Fruit fly (Drosophila melanogaster) whole organism, embryonic: ENCODE measurements around the gene Sec15.

Experiments used
- Atf3 ChIP-seq: fragments of 200-800 bp; sonication (Bioruptor generic); optimal IDR thresholded peaks from 3 replicates; lab custom pipeline; 2016; ENCODE audit warnings: missing biosample characterization, missing genetic modification characterization
- CG10274 ChIP-seq: fragments of 200-800 bp; sonication (Bioruptor generic); optimal IDR thresholded peaks from 3 replicates; lab custom pipeline; 2017; ENCODE audit warnings: missing biosample characterization, mild to moderate bottlenecking, missing genetic modification characterization
- CG10366 ChIP-seq: fragments of 200-800 bp; sonication (Bioruptor generic); IDR thresholded peaks from 2 replicates; pipeline ENCODE4 v1.3.6; 2022; ENCODE audit warnings: missing biosample characterization, missing genetic modification characterization
- CG11504 ChIP-seq: fragments of 200-800 bp; sonication (Bioruptor generic); optimal IDR thresholded peaks from 3 replicates; lab custom pipeline; 2019; ENCODE audit warnings: missing biosample characterization, mild to moderate bottlenecking, missing genetic modification characterization, moderate library complexity
- CG11696 ChIP-seq: fragments of 200-800 bp; sonication (Bioruptor generic); IDR thresholded peaks from 2 replicates; pipeline ENCODE4 v1.3.6; 2022; ENCODE audit warnings: missing biosample characterization, missing genetic modification characterization
- CG14050 ChIP-seq: fragments of 200-800 bp; sonication (Bioruptor generic); IDR thresholded peaks from 3 replicates; pipeline ENCODE4 v1.3.6; 2022; ENCODE audit warnings: missing biosample characterization, missing genetic modification characterization
- CG31365 ChIP-seq: fragments of 200-800 bp; sonication (Bioruptor generic); optimal IDR thresholded peaks from 2 replicates; lab custom pipeline; 2018; ENCODE audit warnings: missing biosample characterization, mild to moderate bottlenecking, missing genetic modification characterization
- CG3847 ChIP-seq: fragments of 200-800 bp; sonication (Bioruptor generic); IDR thresholded peaks from 2 replicates; pipeline ENCODE4 v1.3.6; 2022; ENCODE audit warnings: missing biosample characterization, missing genetic modification characterization
- CG42726 ChIP-seq: fragments of 200-800 bp; sonication (Bioruptor generic); IDR thresholded peaks from 2 replicates; pipeline ENCODE4 v1.3.6; 2022; ENCODE audit warnings: missing biosample characterization, missing genetic modification characterization; ENCODE audit not compliant: partially characterized antibody
- CG6689 ChIP-seq: fragments of 200-800 bp; sonication (Bioruptor generic); IDR thresholded peaks from 2 replicates; pipeline ENCODE4 v1.3.6; 2022; ENCODE audit warnings: missing biosample characterization, missing genetic modification characterization
- Camta ChIP-seq: fragments of 200-800 bp; sonication (Bioruptor generic); optimal IDR thresholded peaks from 2 replicates; lab custom pipeline; 2016; ENCODE audit warnings: missing biosample characterization, missing genetic modification characterization
- CrebB ChIP-seq: fragments of 200-800 bp; sonication (Bioruptor generic); optimal IDR thresholded peaks from 3 replicates; lab custom pipeline; 2018; ENCODE audit warnings: missing biosample characterization, mild to moderate bottlenecking, missing genetic modification characterization
- D19A ChIP-seq: fragments of 200-800 bp; optimal IDR thresholded peaks from 3 replicates; lab custom pipeline; 2019; ENCODE audit warnings: missing biosample characterization, mild to moderate bottlenecking, missing genetic modification characterization, moderate library complexity
- Doc3 ChIP-seq: fragments of 200-800 bp; sonication (Bioruptor generic); IDR thresholded peaks from 3 replicates; pipeline ENCODE4 v1.3.6; 2022; ENCODE audit warnings: missing biosample characterization, missing genetic modification characterization; ENCODE audit not compliant: partially characterized antibody
- E2f1 ChIP-seq: fragments of 200-800 bp; sonication (Bioruptor generic); IDR thresholded peaks from 2 replicates; pipeline ENCODE4 v1.3.6; 2022; ENCODE audit warnings: missing biosample characterization, missing genetic modification characterization
- Fer2 ChIP-seq: fragments of 200-800 bp; sonication (Bioruptor generic); optimal IDR thresholded peaks from 2 replicates; lab custom pipeline; 2018; ENCODE audit warnings: missing biosample characterization, mild to moderate bottlenecking, missing genetic modification characterization, moderate library complexity
- HLH3B ChIP-seq: fragments of 200-800 bp; sonication (Bioruptor generic); IDR thresholded peaks from 2 replicates; pipeline ENCODE4 v1.3.6; 2022; ENCODE audit warnings: missing biosample characterization, missing genetic modification characterization
- Max ChIP-seq: fragments of 200-800 bp; sonication (Bioruptor generic); optimal IDR thresholded peaks from 2 replicates; lab custom pipeline; 2016; ENCODE audit warnings: missing biosample characterization, mild to moderate bottlenecking, missing genetic modification characterization
- Myb ChIP-seq: fragments of 200-800 bp; sonication (Bioruptor generic); optimal IDR thresholded peaks from 2 replicates; lab custom pipeline; 2016; ENCODE audit warnings: missing biosample characterization, missing genetic modification characterization
- NC2β ChIP-seq: fragments of 200-800 bp; sonication (Bioruptor generic); optimal IDR thresholded peaks from 2 replicates; lab custom pipeline; 2016; ENCODE audit warnings: missing biosample characterization, missing genetic modification characterization
- Side ChIP-seq: fragments of 200-800 bp; sonication (Bioruptor generic); optimal IDR thresholded peaks from 2 replicates; lab custom pipeline; 2016; ENCODE audit warnings: missing biosample characterization, missing genetic modification characterization
- Sox102F ChIP-seq: fragments of 200-800 bp; sonication (Bioruptor generic); optimal IDR thresholded peaks from 2 replicates; lab custom pipeline; 2018; ENCODE audit warnings: missing biosample characterization, mild to moderate bottlenecking, missing genetic modification characterization, moderate library complexity
- Trl ChIP-seq, 3 experiments: fragments of >200 bp in 2 of 3; fragments of 200-800 bp in 1 of 3; sonication (Bioruptor generic) in 1 of 3; optimal IDR thresholded peaks; 2 replicates in 1 of 3; 3 replicates in 2 of 3; lab custom pipeline; 2016 to 2017; ENCODE audit warnings: missing biosample characterization in 1 of 3, missing genetic modification characterization in 1 of 3
- amos ChIP-seq: fragments of 200-800 bp; sonication (Bioruptor generic); IDR thresholded peaks from 2 replicates; pipeline ENCODE4 v1.3.6; 2022; ENCODE audit warnings: missing biosample characterization, missing genetic modification characterization; ENCODE audit not compliant: partially characterized antibody
- ash1 ChIP-seq: fragments of 200-800 bp; sonication (Bioruptor generic); optimal IDR thresholded peaks from 2 replicates; lab custom pipeline; 2018; ENCODE audit warnings: missing biosample characterization, mild to moderate bottlenecking, missing genetic modification characterization
- cas ChIP-seq: fragments of 200-800 bp; sonication (Bioruptor generic); IDR thresholded peaks from 2 replicates; pipeline ENCODE4 v1.3.6; 2022; ENCODE audit warnings: missing biosample characterization, missing genetic modification characterization
- caup ChIP-seq: fragments of 200-800 bp; sonication (Bioruptor generic); optimal IDR thresholded peaks from 3 replicates; lab custom pipeline; 2017; ENCODE audit warnings: missing biosample characterization, mild to moderate bottlenecking, missing genetic modification characterization, moderate library complexity; ENCODE audit not compliant: severe bottlenecking
- esg ChIP-seq: fragments of 200-800 bp; sonication (Bioruptor generic); conservative IDR thresholded peaks from 2 replicates; pipeline ENCODE4 v1.3.6; 2022; ENCODE audit warnings: missing biosample characterization, missing genetic modification characterization
- ewg ChIP-seq: fragments of 200-800 bp; sonication (Bioruptor generic); optimal IDR thresholded peaks from 3 replicates; lab custom pipeline; 2017; ENCODE audit warnings: mild to moderate bottlenecking, missing biosample characterization, missing genetic modification reagents, missing genetic modification characterization
- eyg ChIP-seq: fragments of 200-800 bp; sonication (Bioruptor generic); optimal IDR thresholded peaks from 3 replicates; lab custom pipeline; 2016; ENCODE audit warnings: missing biosample characterization, missing genetic modification characterization
- ftz-f1 ChIP-seq: fragments of 200-800 bp; sonication (Bioruptor generic); optimal IDR thresholded peaks from 2 replicates; lab custom pipeline; 2016; ENCODE audit warnings: missing biosample characterization, missing genetic modification characterization
- gcm ChIP-seq: fragments of 200-800 bp; sonication (Bioruptor generic); optimal IDR thresholded peaks from 2 replicates; lab custom pipeline; 2019; ENCODE audit warnings: missing biosample characterization, mild to moderate bottlenecking, missing genetic modification characterization, moderate library complexity
- grau ChIP-seq: fragments of 200-800 bp; optimal IDR thresholded peaks from 3 replicates; lab custom pipeline; 2019; ENCODE audit warnings: missing biosample characterization, mild to moderate bottlenecking, missing genetic modification characterization, moderate library complexity
- knrl ChIP-seq: fragments of 200-800 bp; sonication (Bioruptor generic); IDR thresholded peaks from 3 replicates; pipeline ENCODE4 v1.3.6; 2022; ENCODE audit warnings: missing biosample characterization, missing genetic modification characterization; ENCODE audit not compliant: partially characterized antibody
- lab ChIP-seq: fragments of 200-800 bp; sonication (Bioruptor generic); optimal IDR thresholded peaks from 3 replicates; lab custom pipeline; 2017; ENCODE audit warnings: missing biosample characterization, missing genetic modification characterization, mild to moderate bottlenecking, moderate library complexity, missing genetic modification reagents
- luna ChIP-seq: fragments of 200-800 bp; sonication (Bioruptor generic); optimal IDR thresholded peaks from 2 replicates; lab custom pipeline; 2016; ENCODE audit warnings: missing biosample characterization, missing genetic modification characterization
- nerfin-2 ChIP-seq: fragments of 200-800 bp; sonication (Bioruptor generic); IDR thresholded peaks from 2 replicates; pipeline ENCODE4 v1.3.6; 2022; ENCODE audit warnings: missing biosample characterization, missing genetic modification characterization; ENCODE audit not compliant: partially characterized antibody
- nmo ChIP-seq: fragments of 200-800 bp; sonication (Bioruptor generic); optimal IDR thresholded peaks from 2 replicates; lab custom pipeline; 2018; ENCODE audit warnings: missing biosample characterization, mild to moderate bottlenecking, missing genetic modification characterization, moderate library complexity
- nom ChIP-seq: fragments of 200-800 bp; sonication (Bioruptor generic); optimal IDR thresholded peaks from 2 replicates; lab custom pipeline; 2017; ENCODE audit warnings: missing biosample characterization, missing genetic modification characterization, mild to moderate bottlenecking, moderate library complexity, missing genetic modification reagents
- pfk ChIP-seq: fragments of 200-800 bp; sonication (Bioruptor generic); optimal IDR thresholded peaks from 2 replicates; lab custom pipeline; 2018; ENCODE audit warnings: missing biosample characterization, mild to moderate bottlenecking, missing genetic modification characterization, moderate library complexity
- sim ChIP-seq: fragments of 200-800 bp; sonication (Bioruptor generic); IDR thresholded peaks from 2 replicates; pipeline ENCODE4 v1.3.6; 2022; ENCODE audit warnings: missing biosample characterization, missing genetic modification characterization
- sisA ChIP-seq: fragments of 200-800 bp; sonication (Bioruptor generic); IDR thresholded peaks from 2 replicates; pipeline ENCODE4 v1.3.6; 2022; ENCODE audit warnings: missing biosample characterization, missing genetic modification characterization
- slbo ChIP-seq: fragments of 200-800 bp; sonication (Bioruptor generic); IDR thresholded peaks from 2 replicates; pipeline ENCODE4 v1.3.6; 2022; ENCODE audit warnings: missing biosample characterization, missing genetic modification characterization
- sna ChIP-seq: fragments of 200-800 bp; sonication (Bioruptor generic); IDR thresholded peaks from 2 replicates; pipeline ENCODE4 v1.3.6; 2022; ENCODE audit warnings: missing biosample characterization, missing genetic modification characterization; ENCODE audit not compliant: partially characterized antibody
- tgo ChIP-seq: fragments of 200-800 bp; sonication (Bioruptor generic); IDR thresholded peaks from 3 replicates; pipeline ENCODE4 v1.3.6; 2022; ENCODE audit warnings: missing biosample characterization, missing genetic modification characterization
- toy ChIP-seq: fragments of 200-800 bp; sonication (Bioruptor generic); IDR thresholded peaks from 2 replicates; pipeline ENCODE4 v1.3.6; 2022; ENCODE audit warnings: missing biosample characterization, missing genetic modification characterization
- unc-4 ChIP-seq: fragments of 200-800 bp; sonication (Bioruptor generic); IDR thresholded peaks from 2 replicates; pipeline ENCODE4 v1.3.6; 2022; ENCODE audit warnings: missing biosample characterization, missing genetic modification characterization; ENCODE audit not compliant: partially characterized antibody
- yki ChIP-seq: fragments of >200 bp; optimal IDR thresholded peaks from 3 replicates; lab custom pipeline; 2018
- z ChIP-seq: fragments of 200-800 bp; sonication (Bioruptor generic); IDR thresholded peaks from 3 replicates; pipeline ENCODE4 v1.3.6; 2022; ENCODE audit warnings: missing biosample characterization, missing genetic modification characterization

Gene Sec15

DNA sequence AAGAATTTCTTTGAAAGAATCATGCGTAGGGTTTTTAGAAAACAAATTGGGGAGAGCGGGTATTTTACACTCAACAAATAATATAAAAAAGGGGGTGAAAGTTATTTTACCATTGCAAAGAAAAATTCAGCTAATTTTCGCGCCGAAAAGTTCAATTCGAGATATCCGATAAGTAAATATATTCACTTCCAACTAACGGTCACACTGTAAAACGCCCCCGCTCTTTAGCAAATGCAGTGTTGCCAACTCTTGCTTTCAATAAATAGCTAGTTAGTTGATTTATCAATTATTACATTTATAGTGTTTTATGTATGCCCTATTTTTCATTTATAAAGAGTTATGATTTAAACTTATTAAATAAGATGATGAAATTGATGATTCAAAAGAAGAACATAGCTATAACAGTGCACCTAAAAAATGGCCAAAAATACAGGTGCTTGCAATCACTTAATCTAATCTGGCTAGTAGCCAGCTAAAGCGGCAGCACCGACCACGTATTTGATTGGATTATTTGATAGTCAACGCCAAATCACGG is 30.5 kb upstream of the Sec15 start, which contains the start of gene meigo (continued):
- TF ChIP-seq tgo (GFP tag; lab: Robert Waterston, UW) (peak; percentile 66), sna (GFP tag; lab: Robert Waterston, UW) (0 out of 2 replicates have a peak, but pooled peaks have one; percentile 49), CG14050 (GFP tag; lab: Robert Waterston, UW) (peak; percentile 43; the same call in 1 of the 3 replicates), unc-4 (no peak), CG3847 (GFP tag; lab: Robert Waterston, UW) (peak; percentile 72), z (GFP tag; lab: Robert Waterston, UW) (no peak), amos (GFP tag; lab: Robert Waterston, UW) (peak; percentile 7; the same call in 1 of the 2 replicates), CG10366 (GFP tag; lab: Robert Waterston, UW) (peak; percentile 39; the same call in 1 of the 2 replicates), esg (GFP tag; lab: Robert Waterston, UW) (peak; percentile 62), ash1 (GFP tag; lab: Kevin White, UChicago) (no peak), luna (GFP tag; lab: Kevin White, UChicago) (no peak), HLH3B (peak; percentile 47; the same call in 1 of the 2 replicates), sisA (peak; percentile 32; the same call in 1 of the 2 replicates), cas (GFP tag; lab: Robert Waterston, UW) (0 out of 2 replicates have a peak, but pooled peaks have one; percentile 44), Sox102F (GFP tag; lab: Kevin White, UChicago) (no peak), gcm (GFP tag; lab: Kevin White, UChicago) (peak; percentile 51), CG11504 (no peak), CG31365 (tag; lab: Kevin White, UChicago) (no peak), Camta (peak; percentile 49), Max (GFP tag; lab: Kevin White, UChicago) (peak; percentile 70), ewg (no peak), nmo (GFP tag; lab: Kevin White, UChicago) (peak; percentile 86), D19A (tag; lab: Kevin White, UChicago) (no peak), CG42726 (GFP tag; lab: Robert Waterston, UW) (no peak), nom (GFP tag; lab: Kevin White, UChicago) (peak; percentile 31), Trl (optimal IDR thresholded peaks at IDR 0.05; lab: Kevin White, UChicago) (peak in 1 of 2 experiments; percentile 5), Trl (GFP tag; optimal IDR thresholded peaks at IDR 0.05; lab: Kevin White, UChicago) (peak; percentile 41), CG11696 (no peak), caup (no peak), NC2β (peak; percentile 36), Myb (GFP tag; lab: Kevin White, UChicago) (peak; percentile 20), knrl (GFP tag; lab: Robert Waterston, UW) (no peak), E2f1 (GFP tag; lab: Robert Waterston, UW) (0 out of 2 replicates have a peak, but pooled peaks have one; percentile 27), grau (tag; lab: Kevin White, UChicago) (peak; percentile 80), Side (peak; percentile 23), nerfin-2 (GFP tag; lab: Robert Waterston, UW) (no peak), yki (lab: Kevin White, UChicago) (no peak), Atf3 (GFP tag; lab: Kevin White, UChicago) (peak; percentile 19), pfk (GFP tag; lab: Kevin White, UChicago) (no peak), lab (GFP tag; lab: Kevin White, UChicago) (no peak), CG6689 (GFP tag; lab: Robert Waterston, UW) (peak; percentile 60; the same call in 1 of the 2 replicates), sim (GFP tag; lab: Robert Waterston, UW) (no peak), toy (GFP tag; lab: Robert Waterston, UW) (no peak), CG10274 (GFP tag; lab: Kevin White, UChicago) (peak; percentile 9), Doc3 (GFP tag; lab: Robert Waterston, UW) (no peak), Fer2 (tag; lab: Kevin White, UChicago) (peak; percentile 62), ftz-f1 (GFP tag; lab: Kevin White, UChicago) (peak; percentile 0), CrebB (tag; lab: Kevin White, UChicago) (peak; percentile 44), slbo (peak; percentile 70), eyg (no peak)
